Fruit fly (Drosophila melanogaster): ENCODE measurements around the gene Cyp9f3.
A peak's percentile ranks its signal among the peaks of the same experiment; 100 is the strongest.

Cyp9f3 gene

DNA sequence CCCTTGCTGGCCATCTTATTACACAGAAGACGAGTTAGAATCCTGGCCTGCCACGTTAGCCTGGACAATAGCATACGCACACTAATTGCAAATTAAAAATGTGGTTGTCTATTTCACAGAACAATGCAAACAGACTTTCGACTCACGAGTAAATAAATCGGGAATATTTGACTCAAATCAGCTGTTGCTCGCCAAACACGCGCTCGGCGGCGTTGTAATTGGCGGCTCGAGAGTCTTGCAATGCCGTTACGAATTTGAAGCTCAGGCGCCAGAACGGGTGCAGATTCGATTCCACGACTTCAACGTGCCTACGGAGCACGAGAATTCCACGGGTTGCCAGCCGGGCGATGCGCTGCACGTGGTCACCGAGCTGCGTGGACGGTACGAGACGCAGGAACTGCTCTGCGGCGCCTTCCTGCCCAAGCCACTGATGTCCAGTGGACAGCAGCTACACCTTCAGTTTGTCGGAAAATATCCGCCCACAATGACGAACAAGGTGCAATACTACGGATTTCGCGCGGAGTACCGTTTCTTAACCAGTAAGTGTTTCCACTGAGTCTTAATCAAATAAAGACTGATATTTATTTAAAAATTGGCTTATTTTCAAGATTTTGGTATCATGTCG, 3.1 kb upstream of the Cyp9f3 start, which contains the start of gene DNAlig3 (continued):
- TF ChIP-seq Doc3 (GFP tag; IDR thresholded peaks at IDR 0.05; ENCODE audit: partially characterized antibody) (peak; percentile 61; the same call in 1 of the 3 replicates), chinmo (GFP tag; IDR thresholded peaks at IDR 0.05; ENCODE audit: partially characterized antibody) (0 out of 4 replicates have a peak, but pooled peaks have one; percentile 27), CG15696 (tag; optimal IDR thresholded peaks at IDR 0.05) (no peak), p53 (GFP tag; optimal IDR thresholded peaks at IDR 0.05) (no peak), Usf (GFP tag; optimal IDR thresholded peaks at IDR 0.05) (no peak), mam (GFP tag; optimal IDR thresholded peaks at IDR 0.05) (no peak), tap (tag; optimal IDR thresholded peaks at IDR 0.05) (no peak), CG8924 (tag; optimal IDR thresholded peaks at IDR 0.05) (no peak), CG4854 (GFP tag; optimal IDR thresholded peaks at IDR 0.05) (no peak), CG13287 (GFP tag; IDR thresholded peaks at IDR 0.05; ENCODE audit: partially characterized antibody) (peak; percentile 73), Asciz (GFP tag; optimal IDR thresholded peaks at IDR 0.05) (no peak), CG34376 (GFP tag; optimal IDR thresholded peaks at IDR 0.05) (peak; percentile 44), E2f2 (GFP tag; IDR thresholded peaks at IDR 0.05) (peak; percentile 89), CG15601 (tag; optimal IDR thresholded peaks at IDR 0.05) (no peak), NfI (GFP tag; optimal IDR thresholded peaks at IDR 0.05) (no peak), CG12744 (GFP tag; optimal IDR thresholded peaks at IDR 0.05) (no peak), gt (GFP tag; IDR thresholded peaks at IDR 0.05) (no peak), CG34224 (GFP tag; IDR thresholded peaks at IDR 0.05; ENCODE audit: partially characterized antibody) (peak; percentile 57), CG15479 (GFP tag; optimal IDR thresholded peaks at IDR 0.05) (no peak), ase (GFP tag; IDR thresholded peaks at IDR 0.05) (no peak), CG8944 (GFP tag; optimal IDR thresholded peaks at IDR 0.05) (no peak), scrt (GFP tag; optimal IDR thresholded peaks at IDR 0.05) (peak; percentile 53), Dref (GFP tag; IDR thresholded peaks at IDR 0.05) (peak; percentile 40; the same call in 1 of the 2 replicates), chm (GFP tag; IDR thresholded peaks at IDR 0.05) (no peak), tup (GFP tag; optimal IDR thresholded peaks at IDR 0.05) (no peak), CG10654 (GFP tag; optimal IDR thresholded peaks at IDR 0.05) (no peak), bcd (GFP tag; optimal IDR thresholded peaks at IDR 0.05) (no peak), ab (GFP tag; optimal IDR thresholded peaks at IDR 0.05) (no peak), NC2β (GFP tag; optimal IDR thresholded peaks at IDR 0.05) (no peak), Myb (GFP tag; optimal IDR thresholded peaks at IDR 0.05) (peak; percentile 95), Sox100B (GFP tag; optimal IDR thresholded peaks at IDR 0.05) (no peak), hb (GFP tag; IDR thresholded peaks at IDR 0.05; ENCODE audit: partially characterized antibody) (0 out of 3 replicates have a peak, but pooled peaks have one; percentile 64), Lpt (GFP tag; optimal IDR thresholded peaks at IDR 0.05) (no peak), lbe (GFP tag; optimal IDR thresholded peaks at IDR 0.05) (no peak), eve (GFP tag; optimal IDR thresholded peaks at IDR 0.05) (no peak), CG11456 (GFP tag; IDR thresholded peaks at IDR 0.05) (no peak), HmgD (GFP tag; optimal IDR thresholded peaks at IDR 0.05) (peak; percentile 8), CG2116 (GFP tag; optimal IDR thresholded peaks at IDR 0.05) (peak; percentile 32), Fer1 (GFP tag; optimal IDR thresholded peaks at IDR 0.05) (peak; percentile 21), chif (GFP tag; optimal IDR thresholded peaks at IDR 0.05) (no peak), Hmr (GFP tag; optimal IDR thresholded peaks at IDR 0.05) (no peak), Trl (optimal IDR thresholded peaks at IDR 0.05) (no peak), Trl (GFP tag; optimal IDR thresholded peaks at IDR 0.05) (no peak), zen2 (GFP tag; IDR thresholded peaks at IDR 0.05; ENCODE audit: partially characterized antibody) (peak; percentile 68; the same call in 2 of the 3 replicates), salm (tag; optimal IDR thresholded peaks at IDR 0.05) (no peak), CG14667 (GFP tag; IDR thresholded peaks at IDR 0.05) (no peak), CG9876 (GFP tag; optimal IDR thresholded peaks at IDR 0.05) (no peak), vvl (GFP tag; IDR thresholded peaks at IDR 0.05) (no peak), dpn (GFP tag; optimal IDR thresholded peaks at IDR 0.05) (no peak), Dp (GFP tag; optimal IDR thresholded peaks at IDR 0.05) (peak; percentile 86)

All from whole organism, embryonic.